Worm (Caenorhabditis elegans): Measurements from ENCODE around the gene C17A2.4.

DNA sequence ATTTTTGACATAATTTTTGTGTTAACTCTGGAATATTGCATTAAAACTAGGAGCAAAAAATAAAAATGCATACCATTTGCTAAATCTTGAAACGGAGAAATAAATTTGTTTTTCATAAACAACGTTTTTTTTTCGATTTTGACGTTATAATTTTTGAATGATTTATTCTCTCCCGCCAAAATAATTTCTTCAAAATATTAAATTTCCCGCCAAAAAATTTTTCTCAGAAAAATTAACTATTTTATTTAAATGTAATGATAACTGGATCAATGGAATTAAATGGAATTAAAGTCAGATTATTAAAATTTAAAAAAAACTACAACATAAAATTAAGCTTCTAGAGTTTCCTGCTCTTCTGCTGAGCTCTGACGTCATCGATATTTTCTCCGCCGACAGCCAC is 37.5 kb downstream of the C17A2.4 start, which contains the start of gene nep-3:
- TF ChIP-seq mdl-1 (tag; optimal IDR thresholded peaks at IDR 0.05): no peak
- no peak for TF ChIP-seq unc-62 (GFP tag; optimal IDR thresholded peaks at IDR 0.05)
- TF ChIP-seq ceh-82 (tag; optimal IDR thresholded peaks at IDR 0.05): no peak
- no peak for TF ChIP-seq nhr-76 (tag; optimal IDR thresholded peaks at IDR 0.05)
- no peak for TF ChIP-seq nhr-237 (tag; optimal IDR thresholded peaks at IDR 0.05)

Measured in whole organism, L3 larva.